Fruit fly (Drosophila melanogaster) whole organism, embryonic: ENCODE results near the gene Prx5.

Source experiments
- CG10267 ChIP-seq: fragments of 200-800 bp; sonication (Bioruptor generic); optimal IDR thresholded peaks from 2 replicates; lab custom pipeline; 2018; ENCODE audit warnings: missing biosample characterization, mild to moderate bottlenecking, missing genetic modification characterization, moderate library complexity
- CG10321 ChIP-seq: fragments of 200-800 bp; sonication (Bioruptor generic); IDR thresholded peaks from 2 replicates; pipeline ENCODE4 v1.3.6; 2022; ENCODE audit warnings: missing biosample characterization, missing genetic modification characterization
- CG10565 ChIP-seq: fragments of 200-800 bp; sonication (Bioruptor generic); optimal IDR thresholded peaks from 3 replicates; lab custom pipeline; 2016; ENCODE audit warnings: missing biosample characterization, mild to moderate bottlenecking, missing genetic modification characterization
- CG11456 ChIP-seq: fragments of 200-800 bp; sonication (Bioruptor generic); IDR thresholded peaks from 3 replicates; pipeline ENCODE4 v1.3.6; 2022; ENCODE audit warnings: missing biosample characterization, missing genetic modification characterization
- CG12236 ChIP-seq: fragments of 200-800 bp; sonication (Bioruptor generic); optimal IDR thresholded peaks from 2 replicates; lab custom pipeline; 2016; ENCODE audit warnings: missing biosample characterization, missing genetic modification characterization
- CG12769 ChIP-seq: fragments of 200-800 bp; sonication (Bioruptor generic); optimal IDR thresholded peaks from 2 replicates; lab custom pipeline; 2019; ENCODE audit warnings: missing biosample characterization, mild to moderate bottlenecking, missing genetic modification characterization, moderate library complexity
- CG13287 ChIP-seq: fragments of 200-800 bp; sonication (Bioruptor generic); IDR thresholded peaks from 2 replicates; pipeline ENCODE4 v1.3.6; 2022; ENCODE audit warnings: missing biosample characterization, missing genetic modification characterization; ENCODE audit not compliant: partially characterized antibody
- CG15073 ChIP-seq: fragments of 200-800 bp; sonication (Bioruptor generic); optimal IDR thresholded peaks from 2 replicates; lab custom pipeline; 2016; ENCODE audit warnings: missing biosample characterization, missing genetic modification characterization
- CG1647 ChIP-seq: fragments of 200-800 bp; sonication (Bioruptor generic); optimal IDR thresholded peaks from 3 replicates; lab custom pipeline; 2016; ENCODE audit warnings: missing biosample characterization, missing genetic modification characterization
- CG17328 ChIP-seq: fragments of 200-800 bp; sonication (Bioruptor generic); IDR thresholded peaks from 2 replicates; pipeline ENCODE4 v1.3.6; 2022; ENCODE audit warnings: missing biosample characterization, missing genetic modification characterization
- CG17568 ChIP-seq: fragments of 200-800 bp; sonication (Bioruptor generic); optimal IDR thresholded peaks from 2 replicates; lab custom pipeline; 2018; ENCODE audit warnings: missing biosample characterization, mild to moderate bottlenecking, missing genetic modification characterization, moderate library complexity
- CG17802 ChIP-seq: fragments of 200-800 bp; sonication (Bioruptor generic); optimal IDR thresholded peaks from 2 replicates; lab custom pipeline; 2018; ENCODE audit warnings: missing biosample characterization, mild to moderate bottlenecking, missing genetic modification characterization, moderate library complexity
- CG18476 ChIP-seq: fragments of 200-800 bp; sonication (Bioruptor generic); optimal IDR thresholded peaks from 2 replicates; lab custom pipeline; 2016; ENCODE audit warnings: missing biosample characterization, mild to moderate bottlenecking, missing genetic modification characterization
- CG2199 ChIP-seq: fragments of 200-800 bp; sonication (Bioruptor generic); IDR thresholded peaks from 3 replicates; pipeline ENCODE4 v1.3.6; 2022; ENCODE audit warnings: missing biosample characterization, missing genetic modification characterization
- CG2889 ChIP-seq: fragments of 200-800 bp; sonication (Bioruptor generic); IDR thresholded peaks from 3 replicates; pipeline ENCODE4 v1.3.6; 2022; ENCODE audit warnings: missing biosample characterization, missing genetic modification characterization
- CG3065 ChIP-seq: fragments of 200-800 bp; sonication (Bioruptor generic); optimal IDR thresholded peaks from 2 replicates; lab custom pipeline; 2016; ENCODE audit warnings: missing biosample characterization, missing genetic modification characterization
- CG31224 ChIP-seq: fragments of 200-800 bp; sonication (Bioruptor generic); IDR thresholded peaks from 2 replicates; pipeline ENCODE4 v1.3.6; 2022; ENCODE audit warnings: missing biosample characterization, missing genetic modification characterization
- CG32767 ChIP-seq: fragments of 200-800 bp; sonication (Bioruptor generic); IDR thresholded peaks from 2 replicates; pipeline ENCODE4 v1.3.6; 2022; ENCODE audit warnings: missing biosample characterization, missing genetic modification characterization
- CG33557 ChIP-seq: fragments of 200-800 bp; sonication (Bioruptor generic); optimal IDR thresholded peaks from 2 replicates; lab custom pipeline; 2019; ENCODE audit warnings: missing biosample characterization, mild to moderate bottlenecking, missing genetic modification characterization, moderate library complexity
- CG34224 ChIP-seq: fragments of 200-800 bp; sonication (Bioruptor generic); IDR thresholded peaks from 3 replicates; pipeline ENCODE4 v1.3.6; 2022; ENCODE audit warnings: missing biosample characterization, missing genetic modification characterization; ENCODE audit not compliant: partially characterized antibody
- CG6272 ChIP-seq: fragments of 200-800 bp; sonication (Bioruptor generic); IDR thresholded peaks from 2 replicates; pipeline ENCODE4 v1.3.6; 2022; ENCODE audit warnings: missing biosample characterization, missing genetic modification characterization
- CG6654 ChIP-seq: fragments of 200-800 bp; sonication (Bioruptor generic); optimal IDR thresholded peaks from 2 replicates; lab custom pipeline; 2017; ENCODE audit warnings: missing biosample characterization, mild to moderate bottlenecking, missing genetic modification characterization
- CG7271 ChIP-seq: fragments of 200-800 bp; sonication (Bioruptor generic); optimal IDR thresholded peaks from 2 replicates; lab custom pipeline; 2018; ENCODE audit warnings: missing biosample characterization, mild to moderate bottlenecking, missing genetic modification characterization, moderate library complexity
- CG7963 ChIP-seq: fragments of 200-800 bp; sonication (Bioruptor generic); IDR thresholded peaks from 3 replicates; pipeline ENCODE4 v1.3.6; 2022; ENCODE audit warnings: missing biosample characterization, missing genetic modification characterization; ENCODE audit not compliant: partially characterized antibody
- CG9609 ChIP-seq: fragments of 200-800 bp; sonication (Bioruptor generic); optimal IDR thresholded peaks from 3 replicates; lab custom pipeline; 2016; ENCODE audit warnings: missing biosample characterization, missing genetic modification characterization
- D19A ChIP-seq: fragments of 200-800 bp; optimal IDR thresholded peaks from 3 replicates; lab custom pipeline; 2019; ENCODE audit warnings: missing biosample characterization, mild to moderate bottlenecking, missing genetic modification characterization, moderate library complexity
- Sry-δ ChIP-seq: fragments of 200-800 bp; sonication (Bioruptor generic); optimal IDR thresholded peaks from 2 replicates; lab custom pipeline; 2016; ENCODE audit warnings: missing biosample characterization, missing genetic modification characterization
- Stat92E ChIP-seq, 3 experiments: fragments of >200 bp in 2 of 3; fragments of 200-800 bp in 1 of 3; sonication (Bioruptor generic) in 1 of 3; optimal IDR thresholded peaks; 2 replicates each; lab custom pipeline; 2017 to 2019; ENCODE audit warnings: missing biosample characterization in 3 of 3, missing genetic modification characterization in 3 of 3, mild to moderate bottlenecking in 1 of 3, moderate library complexity in 1 of 3
- TFAM ChIP-seq: fragments of 200-800 bp; sonication (Bioruptor generic); optimal IDR thresholded peaks from 2 replicates; lab custom pipeline; 2017; ENCODE audit warnings: missing biosample characterization, missing genetic modification characterization, inconsistent platforms
- ato ChIP-seq: fragments of 200-800 bp; sonication (Bioruptor generic); IDR thresholded peaks from 2 replicates; pipeline ENCODE4 v1.3.6; 2022; ENCODE audit warnings: missing biosample characterization, missing genetic modification characterization; ENCODE audit not compliant: partially characterized antibody
- az2 ChIP-seq: fragments of 200-800 bp; sonication (Bioruptor generic); optimal IDR thresholded peaks from 3 replicates; lab custom pipeline; 2016; ENCODE audit warnings: missing biosample characterization, missing genetic modification characterization
- bcd ChIP-seq: fragments of 200-800 bp; sonication (Bioruptor generic); optimal IDR thresholded peaks from 2 replicates; lab custom pipeline; 2017; ENCODE audit warnings: missing biosample characterization, mild to moderate bottlenecking, missing genetic modification characterization
- btn ChIP-seq: fragments of 200-800 bp; sonication (Bioruptor generic); optimal IDR thresholded peaks from 2 replicates; lab custom pipeline; 2016; ENCODE audit warnings: missing biosample characterization, missing genetic modification characterization
- cad ChIP-seq: fragments of >200 bp; optimal IDR thresholded peaks from 2 replicates; lab custom pipeline; 2017; ENCODE audit warnings: missing biosample characterization, missing genetic modification characterization
- ci ChIP-seq: fragments of 200-800 bp; sonication (Bioruptor generic); IDR thresholded peaks from 3 replicates; pipeline ENCODE4 v1.3.6; 2022; ENCODE audit warnings: missing biosample characterization, missing genetic modification characterization
- croc ChIP-seq: fragments of 200-800 bp; sonication (Bioruptor generic); conservative IDR thresholded peaks from 3 replicates; pipeline ENCODE4 v1.3.6; 2022; ENCODE audit warnings: missing biosample characterization, missing genetic modification characterization
- crol ChIP-seq: fragments of 200-800 bp; sonication (Bioruptor generic); IDR thresholded peaks from 2 replicates; pipeline ENCODE4 v1.3.6; 2022; ENCODE audit warnings: missing biosample characterization, missing genetic modification characterization
- dati ChIP-seq: fragments of 200-800 bp; sonication (Bioruptor generic); IDR thresholded peaks from 2 replicates; pipeline ENCODE4 v1.3.6; 2022; ENCODE audit warnings: missing biosample characterization, missing genetic modification characterization
- dimm ChIP-seq: fragments of 200-800 bp; sonication (Bioruptor generic); IDR thresholded peaks from 2 replicates; pipeline ENCODE4 v1.3.6; 2022; ENCODE audit warnings: missing biosample characterization, missing genetic modification characterization
- fu2 ChIP-seq: fragments of 200-800 bp; sonication (Bioruptor generic); optimal IDR thresholded peaks from 2 replicates; lab custom pipeline; 2016; ENCODE audit warnings: missing biosample characterization, missing genetic modification characterization
- grau ChIP-seq: fragments of 200-800 bp; optimal IDR thresholded peaks from 3 replicates; lab custom pipeline; 2019; ENCODE audit warnings: missing biosample characterization, mild to moderate bottlenecking, missing genetic modification characterization, moderate library complexity
- ham ChIP-seq: fragments of 200-800 bp; sonication (Bioruptor generic); IDR thresholded peaks from 2 replicates; pipeline ENCODE4 v1.3.6; 2022; ENCODE audit warnings: missing biosample characterization, missing genetic modification characterization
- her ChIP-seq: fragments of 200-800 bp; sonication (Bioruptor generic); optimal IDR thresholded peaks from 2 replicates; lab custom pipeline; 2016; ENCODE audit warnings: missing biosample characterization, missing genetic modification characterization
- kni ChIP-seq: fragments of 200-800 bp; sonication (Bioruptor generic); optimal IDR thresholded peaks from 3 replicates; lab custom pipeline; 2017; ENCODE audit warnings: mild to moderate bottlenecking, missing biosample characterization, missing genetic modification reagents, missing genetic modification characterization
- luna ChIP-seq: fragments of 200-800 bp; sonication (Bioruptor generic); optimal IDR thresholded peaks from 2 replicates; lab custom pipeline; 2016; ENCODE audit warnings: missing biosample characterization, missing genetic modification characterization
- nmo ChIP-seq: fragments of 200-800 bp; sonication (Bioruptor generic); optimal IDR thresholded peaks from 2 replicates; lab custom pipeline; 2018; ENCODE audit warnings: missing biosample characterization, mild to moderate bottlenecking, missing genetic modification characterization, moderate library complexity
- row ChIP-seq: fragments of 200-800 bp; sonication (Bioruptor generic); IDR thresholded peaks from 3 replicates; pipeline ENCODE4 v1.3.6; 2022; ENCODE audit warnings: missing biosample characterization, missing genetic modification characterization
- seq ChIP-seq: fragments of 200-800 bp; sonication (Bioruptor generic); IDR thresholded peaks from 2 replicates; pipeline ENCODE4 v1.3.6; 2022; ENCODE audit warnings: missing biosample characterization, missing genetic modification characterization
- tgo ChIP-seq: fragments of 200-800 bp; sonication (Bioruptor generic); IDR thresholded peaks from 3 replicates; pipeline ENCODE4 v1.3.6; 2022; ENCODE audit warnings: missing biosample characterization, missing genetic modification characterization
- vvl ChIP-seq: fragments of 200-800 bp; sonication (Bioruptor generic); IDR thresholded peaks from 2 replicates; pipeline ENCODE4 v1.3.6; 2022; ENCODE audit warnings: missing biosample characterization, missing genetic modification characterization

Gene Prx5

DNA sequence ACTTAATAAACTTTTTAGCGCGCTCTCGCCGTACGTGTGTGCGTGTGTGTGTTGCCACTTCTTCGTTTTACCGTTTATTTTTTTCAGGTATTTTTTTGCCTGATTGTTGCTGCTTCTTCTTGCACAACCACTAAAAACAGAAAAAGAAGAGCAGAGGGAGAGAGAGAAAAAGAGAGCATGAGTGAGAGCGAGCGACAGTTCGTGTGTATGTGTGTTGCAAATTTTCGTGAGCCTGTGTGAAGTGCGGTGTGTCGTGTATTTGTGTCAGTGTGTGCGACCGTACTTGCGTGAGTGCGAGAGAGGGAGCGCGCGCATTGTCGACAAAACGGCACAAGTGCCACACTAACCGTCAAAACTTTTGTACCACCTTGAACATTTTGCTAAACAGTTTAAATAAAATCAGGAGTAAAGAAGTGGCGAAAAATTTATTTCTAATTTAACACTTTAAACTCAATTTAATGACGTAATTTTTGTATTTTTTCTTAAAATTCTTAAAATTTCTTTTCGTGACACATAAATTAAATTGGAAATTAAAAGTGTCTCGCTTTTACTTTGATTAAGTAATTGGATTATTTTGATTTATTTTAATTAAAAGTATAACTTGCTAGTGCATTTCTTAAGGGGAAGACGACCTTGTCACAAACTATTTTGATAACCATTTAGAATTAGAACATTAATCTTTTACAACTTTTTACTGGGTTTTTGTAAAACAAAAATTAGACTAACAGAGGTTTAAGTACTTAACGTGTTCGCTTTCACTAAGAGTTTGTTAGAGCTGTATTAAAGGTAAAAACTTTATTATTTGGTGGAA lies 30.1 kb upstream of the Prx5 start (continued):
- TF ChIP-seq CG15073 = no peak
- peak; percentile 36 for TF ChIP-seq CG6654
- TF ChIP-seq CG10321 (GFP tag; lab: Robert Waterston, UW) = no peak
- TF ChIP-seq grau (tag; lab: Kevin White, UChicago) = peak; percentile 76
- TF ChIP-seq CG17802 = no peak
- TF ChIP-seq D19A = peak; percentile 52
- no peak for TF ChIP-seq CG3065
- no peak for TF ChIP-seq ci
- no peak for TF ChIP-seq seq (GFP tag; lab: Robert Waterston, UW)
- no peak for TF ChIP-seq Sry-δ (GFP tag; lab: Kevin White, UChicago)
- TF ChIP-seq CG17568 (GFP tag; lab: Kevin White, UChicago) = no peak
- TF ChIP-seq btn = no peak
- no peak for TF ChIP-seq TFAM (GFP tag; lab: Kevin White, UChicago)
- peak; percentile 29 for TF ChIP-seq fu2 (GFP tag; lab: Kevin White, UChicago)
- TF ChIP-seq CG17328 = no peak
- no peak for TF ChIP-seq row
- peak; percentile 35 for TF ChIP-seq CG18476 (GFP tag; lab: Kevin White, UChicago)
- TF ChIP-seq CG11456 = no peak
- no peak for TF ChIP-seq CG2199 (GFP tag; lab: Robert Waterston, UW)
- no peak for TF ChIP-seq dati (GFP tag; lab: Robert Waterston, UW)
- peak; percentile 55 for TF ChIP-seq CG10267 (tag; lab: Kevin White, UChicago)
- no peak for TF ChIP-seq her
- no peak for TF ChIP-seq Stat92E (GFP tag; optimal IDR thresholded peaks at IDR 0.05; lab: Kevin White, UChicago)
- TF ChIP-seq dimm = no peak
- TF ChIP-seq kni (GFP tag; lab: Kevin White, UChicago) = peak; percentile 55
- peak; percentile 9; the same call in 1 of the 2 replicates for TF ChIP-seq CG6272 (GFP tag; lab: Robert Waterston, UW)
- TF ChIP-seq CG32767 (GFP tag; lab: Robert Waterston, UW) = no peak
- TF ChIP-seq CG33557 (GFP tag; lab: Kevin White, UChicago) = no peak
- peak; percentile 14 for TF ChIP-seq CG9609 (GFP tag; lab: Kevin White, UChicago)
- TF ChIP-seq CG1647 = no peak
- TF ChIP-seq ato (GFP tag; lab: Robert Waterston, UW) = no peak
- peak; percentile 62 for TF ChIP-seq CG12769 (tag; lab: Kevin White, UChicago)
- peak; percentile 66 for TF ChIP-seq bcd (GFP tag; lab: Kevin White, UChicago)
- no peak for TF ChIP-seq tgo (GFP tag; lab: Robert Waterston, UW)
- TF ChIP-seq nmo (GFP tag; lab: Kevin White, UChicago) = peak; percentile 76
- TF ChIP-seq CG2889 (GFP tag; lab: Robert Waterston, UW) = no peak
- no peak for TF ChIP-seq CG7963
- no peak for TF ChIP-seq luna
- no peak for TF ChIP-seq CG7271 (tag; lab: Kevin White, UChicago)
- no peak for TF ChIP-seq CG12236
- no peak for TF ChIP-seq croc (GFP tag; lab: Robert Waterston, UW)
- TF ChIP-seq CG34224 (GFP tag; lab: Robert Waterston, UW) = no peak
- no peak for TF ChIP-seq CG13287
- TF ChIP-seq vvl (GFP tag; lab: Robert Waterston, UW) = no peak
- no peak for TF ChIP-seq CG31224 (GFP tag; lab: Robert Waterston, UW)
- TF ChIP-seq crol (GFP tag; lab: Robert Waterston, UW) = no peak
- no peak for TF ChIP-seq ham (GFP tag; lab: Robert Waterston, UW)
- no peak for TF ChIP-seq cad (GFP tag; lab: Kevin White, UChicago)
- no peak for TF ChIP-seq CG10565 (GFP tag; lab: Kevin White, UChicago)
- TF ChIP-seq az2 (GFP tag; lab: Kevin White, UChicago) = peak; percentile 57
